Worm (Caenorhabditis elegans): ENCODE data around the gene fbxa-184.

DNA sequence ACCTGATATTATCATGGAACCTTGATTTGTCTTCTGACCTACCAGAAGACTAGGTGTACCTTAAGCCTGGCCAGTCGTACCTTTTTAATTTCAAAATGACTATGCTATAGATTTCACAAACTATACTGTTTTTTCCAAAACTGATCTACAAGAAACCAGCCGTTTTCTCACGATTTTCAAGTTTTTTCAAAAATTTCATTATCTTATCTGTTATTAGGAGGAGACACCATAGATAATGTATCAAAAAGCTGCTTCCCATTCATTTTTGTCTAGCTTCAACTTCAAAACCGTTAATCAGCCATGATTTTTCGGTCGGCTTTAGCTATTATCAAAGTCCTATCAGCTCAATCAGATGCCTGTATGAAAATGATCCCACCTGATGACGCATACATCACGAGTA, 32.5 kb downstream of the fbxa-184 start, which contains the start of gene F36H5.12:
- TF ChIP-seq rec-8 (tag; optimal IDR thresholded peaks at IDR 0.05): no peak
- TF ChIP-seq attf-6 (GFP tag; IDR thresholded peaks at IDR 0.05): no peak
- no peak for TF ChIP-seq madf-3 (GFP tag; IDR thresholded peaks at IDR 0.05)
- TF ChIP-seq efl-1 (GFP tag; optimal IDR thresholded peaks at IDR 0.05): no peak
- TF ChIP-seq snpc-4 (GFP tag; optimal IDR thresholded peaks at IDR 0.05): no peak
- no peak for TF ChIP-seq snpc-4 (tag; optimal IDR thresholded peaks at IDR 0.05)
- no peak for TF ChIP-seq snpc-1.3 (tag; optimal IDR thresholded peaks at IDR 0.05; ENCODE audit: insufficient read depth)
- TF ChIP-seq repo-1 (tag; optimal IDR thresholded peaks at IDR 0.05): no peak
- TF ChIP-seq snpc-1.1 (tag; optimal IDR thresholded peaks at IDR 0.05; ENCODE audit: insufficient read depth): no peak
- no peak for TF ChIP-seq atf-7 (tag; optimal IDR thresholded peaks at IDR 0.05)
- no peak for TF ChIP-seq ztf-6 (GFP tag; IDR thresholded peaks at IDR 0.05)

Measured in whole organism, young adult.